Worm (Caenorhabditis elegans) whole organism, L4/young adult: Measurements from ENCODE around the gene tax-6.

Experiments used
- W03F9.2 ChIP-seq: fragments of 150-350 bp; optimal IDR thresholded peaks from 2 replicates; lab custom pipeline; 2014; ENCODE audit warnings: missing biosample characterization, missing genetic modification characterization
- dao-5 ChIP-seq: sonication (generic microtip); optimal IDR thresholded peaks from 2 replicates; lab custom pipeline; 2016; ENCODE audit warnings: missing genotype, missing genetic modification characterization, moderate library complexity, missing compliant biosample characterization
- him-1 ChIP-seq: sonication (generic microtip); optimal IDR thresholded peaks from 2 replicates; lab custom pipeline; 2016; ENCODE audit warnings: missing genotype, missing genetic modification reagents, missing genetic modification characterization, missing compliant biosample characterization

tax-6 gene

DNA sequence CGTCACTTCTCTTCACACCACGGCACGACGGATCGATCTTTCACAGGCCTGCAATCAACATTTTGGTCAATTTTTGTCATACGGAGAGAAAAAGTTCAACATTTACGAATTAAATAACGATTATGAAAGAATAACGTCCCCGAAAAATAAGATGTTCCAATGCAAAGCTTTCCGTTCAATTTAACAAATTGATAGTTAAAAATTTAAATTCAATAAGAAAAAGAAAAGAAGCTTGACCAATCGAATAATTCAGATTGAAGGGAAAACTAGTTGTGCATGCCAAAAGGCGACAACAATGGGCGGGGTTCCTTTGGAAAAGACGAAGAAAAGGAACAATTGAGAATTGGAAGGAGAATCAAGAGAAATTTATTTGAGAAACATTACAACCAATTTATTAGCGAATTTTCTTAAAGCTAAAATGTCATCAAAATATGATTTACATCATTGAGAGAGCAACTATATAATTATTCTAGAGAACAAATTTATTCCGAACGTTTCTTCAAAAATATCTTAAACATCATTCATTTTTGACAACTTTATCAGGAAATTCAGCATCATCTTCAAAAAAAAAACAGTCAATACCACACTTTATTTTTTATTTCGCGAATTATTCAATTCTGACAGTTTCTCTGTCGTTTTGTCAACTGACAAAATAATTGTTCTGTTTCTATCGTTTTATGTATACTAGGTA is at the start of gene tax-6:
Gene tax-6 (minus strand): TSS at position 51 of the 691 bp plus-strand sequence.
- no peak for TF ChIP-seq W03F9.2 (tag; lab: Kevin White, UChicago)
- no peak for TF ChIP-seq him-1 (tag; lab: Kevin White, UChicago)
- no peak for TF ChIP-seq dao-5 (tag; lab: Kevin White, UChicago)

- no peak for TF ChIP-seq W03F9.2 (tag; lab: Kevin White, UChicago)
- no peak for TF ChIP-seq him-1 (tag; lab: Kevin White, UChicago)
- TF ChIP-seq dao-5 (tag; lab: Kevin White, UChicago): no peak
These were observed 45.3 kb upstream of the tax-6 start, which contains the start of gene zim-1 for ce11 chrIV:10546589-10547136. zim-1 (plus strand) TSS chrIV:10547086.

DNA sequence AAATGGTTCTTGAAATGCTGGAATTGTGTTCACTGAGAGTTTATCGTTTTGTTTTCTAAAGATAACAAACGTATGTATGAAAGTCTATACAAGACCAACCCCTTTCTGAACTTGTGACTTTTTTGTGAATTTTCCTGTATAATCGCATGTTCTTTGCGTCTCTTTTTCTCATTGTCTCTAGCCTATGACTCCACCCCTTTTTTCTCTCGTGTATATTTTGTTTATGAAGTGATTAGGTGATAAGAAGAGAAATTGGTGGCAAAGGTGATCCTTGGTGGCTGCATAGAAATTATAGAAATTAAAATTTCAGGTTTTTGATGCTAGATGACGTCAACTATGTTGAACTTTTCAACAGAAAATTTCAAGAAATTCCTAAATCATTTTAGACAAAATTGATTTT is 43.6 kb upstream of the tax-6 start, which contains the start of gene T07G12.5:
Gene T07G12.5 (minus strand): TSS at position 101 of the 400 bp plus-strand sequence.
- no peak for TF ChIP-seq W03F9.2 (tag; lab: Kevin White, UChicago)
- TF ChIP-seq dao-5 (tag; lab: Kevin White, UChicago): no peak
- TF ChIP-seq him-1 (tag; lab: Kevin White, UChicago): no peak

- TF ChIP-seq dao-5 (tag; lab: Kevin White, UChicago): no peak
These were observed 42.0 kb upstream of the tax-6 start for ce11 chrIV:10543361-10543760.

- TF ChIP-seq dao-5 (tag; lab: Kevin White, UChicago) (no peak), W03F9.2 (tag; lab: Kevin White, UChicago) (no peak), him-1 (tag; lab: Kevin White, UChicago) (no peak)
These were observed 40.9 kb upstream of the tax-6 start for ce11 chrIV:10542283-10542682.

ce11 chrIV:10538584-10538983 is 37.2 kb upstream of the tax-6 start, which contains the start of gene T07G12.4:
T07G12.4 (minus strand) TSS chrIV:10538684.
- TF ChIP-seq him-1 (tag; lab: Kevin White, UChicago) (no peak), dao-5 (tag; lab: Kevin White, UChicago) (no peak)

ce11 chrIV:10533639-10534038 is 32.2 kb upstream of the tax-6 start, which contains the start of gene T07G12.3:
T07G12.3 (plus strand) TSS chrIV:10533939.
- TF ChIP-seq him-1 (tag; lab: Kevin White, UChicago) (no peak), dao-5 (tag; lab: Kevin White, UChicago) (no peak), W03F9.2 (tag; lab: Kevin White, UChicago) (no peak)

- no peak for TF ChIP-seq W03F9.2 (tag; lab: Kevin White, UChicago)
- TF ChIP-seq dao-5 (tag; lab: Kevin White, UChicago): no peak
- peak; percentile 6 for TF ChIP-seq him-1 (tag; lab: Kevin White, UChicago)
These were observed 29.2 kb upstream of the tax-6 start, which contains the start of gene T07G12.2 for ce11 chrIV:10530648-10531047. T07G12.2 (plus strand) TSS chrIV:10530709.

DNA sequence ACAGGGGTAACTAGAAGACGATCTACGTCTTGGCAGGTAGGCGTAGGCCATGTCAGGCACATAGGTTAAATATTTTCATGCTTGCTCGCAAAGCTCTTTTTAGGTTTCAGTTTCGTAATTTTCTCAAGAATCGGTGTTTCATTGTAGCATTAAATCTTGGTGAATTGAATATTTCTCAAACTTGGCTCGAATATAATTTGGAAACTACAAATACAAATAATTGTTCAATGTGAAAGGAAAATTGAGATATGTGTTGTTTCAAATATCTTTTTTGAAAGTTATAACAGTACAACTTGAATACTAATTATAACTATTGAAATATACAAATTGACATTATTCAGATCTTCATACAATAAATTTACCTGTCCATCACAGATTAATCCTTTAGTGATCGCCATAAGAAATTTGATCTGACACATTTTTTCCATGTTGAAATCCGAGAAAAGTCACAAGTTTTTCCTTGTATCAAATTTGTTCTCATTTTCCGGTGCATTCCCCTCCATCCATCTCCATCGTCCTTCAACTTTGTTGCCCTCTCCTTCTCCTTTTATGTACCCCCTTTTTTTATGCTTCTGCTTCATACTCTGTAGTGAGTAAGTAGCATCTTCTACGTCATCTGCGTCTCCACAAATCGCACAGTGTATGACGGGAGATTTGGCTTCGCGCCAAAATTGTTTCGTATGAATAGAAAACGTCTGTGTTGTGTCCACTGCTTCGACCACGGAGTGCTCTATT is 22.9 kb upstream of the tax-6 start, which contains the start of gene C02F4.5:
Gene C02F4.5 (minus strand): TSS at position 51 of the 735 bp plus-strand sequence.
- TF ChIP-seq dao-5 (tag; lab: Kevin White, UChicago) (no peak), W03F9.2 (tag; lab: Kevin White, UChicago) (no peak), him-1 (tag; lab: Kevin White, UChicago) (no peak)

ce11 chrIV:10521106-10521505 is 19.7 kb upstream of the tax-6 start, which contains the start of gene cal-4:
cal-4 (plus strand) TSS chrIV:10521406.
- TF ChIP-seq dao-5 (tag; lab: Kevin White, UChicago) (no peak), W03F9.2 (tag; lab: Kevin White, UChicago) (no peak), him-1 (tag; lab: Kevin White, UChicago) (no peak)

DNA sequence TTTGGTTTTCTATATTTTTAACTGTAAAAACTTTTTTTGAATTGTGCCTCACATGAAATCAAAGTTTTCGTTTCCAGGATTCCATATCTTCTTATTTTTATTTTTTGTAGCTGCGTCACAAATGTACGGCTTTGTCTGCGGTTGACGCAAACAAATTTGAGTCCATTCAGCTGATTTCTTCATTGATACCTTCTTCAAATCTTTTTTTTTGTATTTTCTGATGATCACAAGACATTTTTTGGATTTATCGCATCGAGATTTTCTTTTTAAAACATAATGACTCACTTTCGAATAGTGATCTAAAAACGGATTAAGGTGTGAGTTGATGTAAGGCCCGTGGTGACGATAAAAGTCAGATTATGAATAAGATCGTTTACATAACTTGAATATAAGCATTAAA is 17.3 kb upstream of the tax-6 start:
- TF ChIP-seq W03F9.2 (tag; lab: Kevin White, UChicago) (no peak), him-1 (tag; lab: Kevin White, UChicago) (no peak), dao-5 (tag; lab: Kevin White, UChicago) (no peak)

DNA sequence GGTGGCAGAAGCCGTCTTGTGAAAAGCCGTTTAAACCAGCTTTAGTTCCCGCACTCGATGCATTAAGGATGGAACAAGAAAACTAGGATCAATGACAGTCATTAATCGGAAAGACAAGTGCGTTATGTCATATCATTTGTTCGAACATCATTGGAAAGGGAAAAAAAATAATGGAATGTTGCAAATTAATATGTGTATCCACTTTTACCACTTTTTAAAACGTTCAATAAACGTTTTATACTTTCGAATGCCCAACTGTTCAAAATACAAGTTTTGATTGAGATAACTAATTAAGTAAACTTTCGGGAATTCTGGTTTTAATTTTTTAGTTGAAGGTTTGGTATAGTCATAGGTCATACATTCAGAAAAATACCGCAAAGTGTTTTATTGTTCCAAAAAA is 13.7 kb upstream of the tax-6 start, which contains the start of gene C02F4.4:
Gene C02F4.4 (minus strand): TSS at position 101 of the 400 bp plus-strand sequence.
- TF ChIP-seq W03F9.2 (tag; lab: Kevin White, UChicago) (no peak), dao-5 (tag; lab: Kevin White, UChicago) (no peak), him-1 (tag; lab: Kevin White, UChicago) (no peak)

DNA sequence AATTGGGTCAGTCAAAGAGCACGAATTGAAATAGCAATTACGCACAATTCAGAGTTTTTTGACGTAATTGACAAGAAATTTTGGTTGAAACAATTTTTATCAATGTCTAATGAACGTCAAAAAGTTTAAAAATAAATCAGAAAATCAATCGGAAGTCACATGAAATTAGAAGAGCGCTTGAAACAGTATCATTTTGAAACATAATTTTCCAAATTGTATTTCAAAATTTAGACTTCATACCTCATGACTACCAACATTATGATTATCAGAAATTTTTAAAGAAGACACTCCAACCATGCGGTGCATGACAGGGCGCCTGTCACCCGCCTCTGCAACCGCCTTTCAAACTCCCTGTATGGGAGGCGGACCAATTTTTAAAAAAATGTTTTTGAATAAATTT is 11.9 kb upstream of the tax-6 start:
- TF ChIP-seq W03F9.2 (tag; lab: Kevin White, UChicago) (no peak), dao-5 (tag; lab: Kevin White, UChicago) (no peak)
